Worm (Caenorhabditis elegans) whole organism, L1 larva: Measurements from ENCODE around the gene ZK666.11.

ENCODE experiments used
- ama-1 ChIP-seq: fragments of 150-350 bp; optimal IDR thresholded peaks from 2 replicates; lab custom pipeline; 2014
- egl-27 ChIP-seq, 2 experiments: fragments of 150-350 bp in 1 of 2; sonication (generic microtip); optimal IDR thresholded peaks; 3 replicates each; lab custom pipeline; 2017 to 2018; ENCODE audit warnings: missing biosample characterization in 2 of 2, missing genetic modification characterization in 2 of 2, missing genetic modification reagents in 2 of 2
- nhr-12 ChIP-seq: sonication (generic microtip); optimal IDR thresholded peaks from 2 replicates; lab custom pipeline; 2017; ENCODE audit warnings: missing biosample characterization, missing genetic modification characterization
- nhr-76 ChIP-seq: sonication (generic microtip); optimal IDR thresholded peaks from 2 replicates; lab custom pipeline; 2017; ENCODE audit warnings: missing biosample characterization, missing genetic modification characterization
- nhr-77 ChIP-seq: fragments of 150-350 bp; optimal IDR thresholded peaks from 2 replicates; lab custom pipeline; 2014; ENCODE audit warnings: missing biosample characterization, missing genetic modification characterization
- tbx-2 ChIP-seq: sonication (generic microtip); optimal IDR thresholded peaks from 2 replicates; lab custom pipeline; 2016; ENCODE audit warnings: missing genetic modification characterization, missing compliant biosample characterization

ce11 chrII:10439976-10440375, 42.3 kb upstream of the ZK666.11 start, which contains the start of gene E04D5.4:
- TF ChIP-seq tbx-2 (tag; lab: Kevin White, UChicago) (no peak), nhr-77 (no peak), ama-1 (no peak), nhr-12 (tag; lab: Kevin White, UChicago) (no peak), egl-27 (tag; optimal IDR thresholded peaks at IDR 0.05; lab: Kevin White, UChicago) (no peak), nhr-76 (tag; lab: Kevin White, UChicago) (no peak)
